Fruit fly (Drosophila melanogaster): Measurements from ENCODE around the gene CG5281.

The CG5281 gene

DNA sequence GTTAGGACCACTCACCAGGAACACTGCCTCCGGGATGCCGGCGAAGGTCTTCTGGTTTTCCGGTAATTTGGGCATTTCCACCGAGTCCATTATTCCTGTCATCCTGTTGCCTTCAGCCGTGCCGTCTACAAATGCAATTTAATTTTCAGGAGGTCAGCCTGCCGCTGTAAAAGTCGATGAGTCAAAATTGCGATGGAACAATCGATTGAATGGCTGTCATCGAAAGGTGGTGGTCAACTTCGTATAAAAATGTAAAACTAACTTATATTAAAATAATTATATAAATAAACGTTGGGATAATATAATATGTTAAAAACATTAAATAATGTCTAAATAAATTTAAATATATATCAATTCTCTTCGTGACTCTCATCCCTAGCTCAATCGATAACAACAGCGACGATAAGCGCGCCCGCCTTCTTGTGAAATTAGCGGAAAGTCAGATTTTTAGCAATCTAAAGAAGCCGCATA lies 25.9 kb upstream of the CG5281 start, which contains the start of the genes mgr and Irbp (continued):
- TF ChIP-seq Aef1 (GFP tag; IDR thresholded peaks at IDR 0.05) = peak; percentile 93
- peak; percentile 92 for TF ChIP-seq CG14014 (GFP tag; IDR thresholded peaks at IDR 0.05)
- peak; percentile 89 for TF ChIP-seq CG1024 (GFP tag; IDR thresholded peaks at IDR 0.05)
- peak; percentile 93 for TF ChIP-seq CG18262 (tag; optimal IDR thresholded peaks at IDR 0.05)
- TF ChIP-seq ems (GFP tag; optimal IDR thresholded peaks at IDR 0.05) = peak; percentile 54
- TF ChIP-seq crol (GFP tag; IDR thresholded peaks at IDR 0.05) = peak; percentile 68
- no peak for TF ChIP-seq CG31365 (tag; optimal IDR thresholded peaks at IDR 0.05)
- TF ChIP-seq Hand (GFP tag; optimal IDR thresholded peaks at IDR 0.05) = peak; percentile 61
- TF ChIP-seq E2f2 (GFP tag; IDR thresholded peaks at IDR 0.05) = peak; percentile 87
- TF ChIP-seq z (GFP tag; IDR thresholded peaks at IDR 0.05) = no peak
- TF ChIP-seq CG2120 (GFP tag; optimal IDR thresholded peaks at IDR 0.05) = peak; percentile 84
- TF ChIP-seq Dref (GFP tag; IDR thresholded peaks at IDR 0.05) = peak; percentile 77
- peak; percentile 89 for TF ChIP-seq HHEX (GFP tag; optimal IDR thresholded peaks at IDR 0.05)
- peak; percentile 91 for TF ChIP-seq Optix (GFP tag; IDR thresholded peaks at IDR 0.05)
- peak; percentile 75 for TF ChIP-seq CG8359 (GFP tag; optimal IDR thresholded peaks at IDR 0.05; ENCODE audit: borderline replicate concordance)
- peak; percentile 44 for TF ChIP-seq Dip3 (GFP tag; optimal IDR thresholded peaks at IDR 0.05)
- peak; percentile 80 for TF ChIP-seq CG11696 (GFP tag; IDR thresholded peaks at IDR 0.05)
- peak; percentile 91 for TF ChIP-seq Blimp-1 (GFP tag; optimal IDR thresholded peaks at IDR 0.05)
- TF ChIP-seq CG34422 (GFP tag; IDR thresholded peaks at IDR 0.05) = peak; percentile 95
- TF ChIP-seq vvl (GFP tag; IDR thresholded peaks at IDR 0.05) = peak; percentile 97
- TF ChIP-seq CG10209 (GFP tag; optimal IDR thresholded peaks at IDR 0.05) = peak; percentile 91
- peak; percentile 25 for TF ChIP-seq CG16863 (GFP tag; optimal IDR thresholded peaks at IDR 0.05)
- TF ChIP-seq wdn (GFP tag; IDR thresholded peaks at IDR 0.05) = peak; percentile 92
- TF ChIP-seq CG12104 (GFP tag; optimal IDR thresholded peaks at IDR 0.05) = peak; percentile 89
- TF ChIP-seq prd (optimal IDR thresholded peaks at IDR 0.05) = no peak
- peak; percentile 97 for TF ChIP-seq prd (GFP tag; IDR thresholded peaks at IDR 0.05)
- TF ChIP-seq ap (GFP tag; IDR thresholded peaks at IDR 0.05) = peak; percentile 88
- no peak for TF ChIP-seq grn (GFP tag; optimal IDR thresholded peaks at IDR 0.05)
- peak; percentile 77; the same call in 2 of the 3 replicates for TF ChIP-seq zen2 (GFP tag; IDR thresholded peaks at IDR 0.05; ENCODE audit: partially characterized antibody)
- no peak for TF ChIP-seq hkb (optimal IDR thresholded peaks at IDR 0.05)
- TF ChIP-seq hkb (GFP tag; IDR thresholded peaks at IDR 0.05) = peak; percentile 93
- TF ChIP-seq CG8944 (GFP tag; optimal IDR thresholded peaks at IDR 0.05) = no peak
- TF ChIP-seq corto (GFP tag; optimal IDR thresholded peaks at IDR 0.05) = no peak
- TF ChIP-seq gem (tag; optimal IDR thresholded peaks at IDR 0.05) = peak; percentile 97
- TF ChIP-seq caup (GFP tag; optimal IDR thresholded peaks at IDR 0.05; ENCODE audit: severe bottlenecking) = peak; percentile 94
- peak; percentile 35 for TF ChIP-seq Mad (GFP tag; optimal IDR thresholded peaks at IDR 0.05)
- peak; percentile 70 for TF ChIP-seq CG6765 (GFP tag; optimal IDR thresholded peaks at IDR 0.05)
- TF ChIP-seq danr (GFP tag; IDR thresholded peaks at IDR 0.05) = peak; percentile 87
- peak; percentile 86 for TF ChIP-seq CG15514 (GFP tag; optimal IDR thresholded peaks at IDR 0.05)
- peak; percentile 95 for TF ChIP-seq CG3847 (GFP tag; IDR thresholded peaks at IDR 0.05)
- TF ChIP-seq CG9876 (GFP tag; optimal IDR thresholded peaks at IDR 0.05) = no peak
- no peak for TF ChIP-seq oc (tag; optimal IDR thresholded peaks at IDR 0.05)
- TF ChIP-seq E2f1 (GFP tag; IDR thresholded peaks at IDR 0.05) = peak; percentile 95
- TF ChIP-seq crp (GFP tag; optimal IDR thresholded peaks at IDR 0.05) = peak in 1 of 2 experiments; percentile 56
- TF ChIP-seq stc (GFP tag; IDR thresholded peaks at IDR 0.05) = peak; percentile 91
- TF ChIP-seq CG12769 (tag; optimal IDR thresholded peaks at IDR 0.05) = no peak
- TF ChIP-seq jing (GFP tag; optimal IDR thresholded peaks at IDR 0.05) = peak; percentile 53
- peak; percentile 88 for TF ChIP-seq CG11085 (GFP tag; IDR thresholded peaks at IDR 0.05)
- peak; percentile 95 for TF ChIP-seq ara (GFP tag; IDR thresholded peaks at IDR 0.05)
- peak; percentile 96 for TF ChIP-seq unpg (GFP tag; optimal IDR thresholded peaks at IDR 0.05)
- TF ChIP-seq CG15011 (GFP tag; optimal IDR thresholded peaks at IDR 0.05) = peak; percentile 65

All from whole organism, embryonic.